Fruit fly (Drosophila melanogaster): ENCODE data around the gene CG11384.

Gene CG11384

dm6 chrX:1129575-1130281, 46.1 kb downstream of the CG11384 start:
- TF ChIP-seq Hr78 (GFP tag; optimal IDR thresholded peaks at IDR 0.05) (no peak), CG32264 (GFP tag; optimal IDR thresholded peaks at IDR 0.05) (no peak), Hnf4 (GFP tag; optimal IDR thresholded peaks at IDR 0.05) (peak; percentile 82), Dfd (GFP tag; optimal IDR thresholded peaks at IDR 0.05) (no peak), sv (GFP tag; optimal IDR thresholded peaks at IDR 0.05) (peak; percentile 32), fru (GFP tag; optimal IDR thresholded peaks at IDR 0.05) (peak; percentile 84), lola (GFP tag; optimal IDR thresholded peaks at IDR 0.05) (no peak), dsf (GFP tag; optimal IDR thresholded peaks at IDR 0.05; ENCODE audit: borderline replicate concordance) (no peak), foxo (GFP tag; optimal IDR thresholded peaks at IDR 0.05) (peak in 1 of 2 experiments; percentile 89), Rel (GFP tag; optimal IDR thresholded peaks at IDR 0.05) (peak; percentile 43), Rel (tag; optimal IDR thresholded peaks at IDR 0.05) (peak; percentile 26), Dif (GFP tag; optimal IDR thresholded peaks at IDR 0.05; ENCODE audit: partially characterized antibody) (no peak), tai (GFP tag; optimal IDR thresholded peaks at IDR 0.05) (peak; percentile 65), Myc (optimal IDR thresholded peaks at IDR 0.05) (no peak), CG9705 (GFP tag; optimal IDR thresholded peaks at IDR 0.05) (peak; percentile 11), rgr (GFP tag; optimal IDR thresholded peaks at IDR 0.05) (peak; percentile 86), pan (optimal IDR thresholded peaks at IDR 0.05) (no peak), CrebA (GFP tag; optimal IDR thresholded peaks at IDR 0.05; ENCODE audit: borderline replicate concordance) (peak; percentile 40), GATAd (GFP tag; optimal IDR thresholded peaks at IDR 0.05) (no peak), HLH106 (tag; optimal IDR thresholded peaks at IDR 0.05) (peak; percentile 86), Jra (GFP tag; optimal IDR thresholded peaks at IDR 0.05) (peak; percentile 22), ey (GFP tag; optimal IDR thresholded peaks at IDR 0.05) (peak; percentile 90), Mio (GFP tag; optimal IDR thresholded peaks at IDR 0.05) (peak; percentile 26), psq (GFP tag; optimal IDR thresholded peaks at IDR 0.05) (peak; percentile 67), brk (GFP tag; optimal IDR thresholded peaks at IDR 0.05) (peak; percentile 38), h (GFP tag; optimal IDR thresholded peaks at IDR 0.05) (peak; percentile 87), usp (GFP tag; optimal IDR thresholded peaks at IDR 0.05) (no peak), N (GFP tag; optimal IDR thresholded peaks at IDR 0.05) (no peak), dmrt93B (GFP tag; optimal IDR thresholded peaks at IDR 0.05) (peak; percentile 78), OdsH (GFP tag; optimal IDR thresholded peaks at IDR 0.05) (peak; percentile 84), Vsx2 (GFP tag; optimal IDR thresholded peaks at IDR 0.05; ENCODE audit: partially characterized antibody) (no peak), br (GFP tag; optimal IDR thresholded peaks at IDR 0.05) (peak; percentile 84), Hr83 (GFP tag; optimal IDR thresholded peaks at IDR 0.05; ENCODE audit: poor library complexity, severe bottlenecking) (no peak), Sp1 (GFP tag; optimal IDR thresholded peaks at IDR 0.05) (peak; percentile 86), dl (GFP tag; optimal IDR thresholded peaks at IDR 0.05; ENCODE audit: insufficient read depth in 1 of 2, partially characterized antibody in 2 of 2) (no peak), jim (GFP tag; optimal IDR thresholded peaks at IDR 0.05) (no peak), Abd-B (GFP tag; optimal IDR thresholded peaks at IDR 0.05) (no peak), woc (GFP tag; optimal IDR thresholded peaks at IDR 0.05) (peak; percentile 12), sage (GFP tag; optimal IDR thresholded peaks at IDR 0.05) (peak; percentile 78)

All from whole organism, wandering third instar larva.